Fruit fly (Drosophila melanogaster): Measurements from ENCODE around the gene Papst2.

dm6 chr3L:17007496-17007895 is 35.1 kb upstream of the Papst2 start:
- TF ChIP-seq pan (optimal IDR thresholded peaks at IDR 0.05) = no peak
- TF ChIP-seq usp (GFP tag; optimal IDR thresholded peaks at IDR 0.05) = no peak
